Fruit fly (Drosophila melanogaster): ENCODE measurements around the gene CG9981.

- TF ChIP-seq CG8478 (optimal IDR thresholded peaks at IDR 0.05) (no peak), usp (GFP tag; optimal IDR thresholded peaks at IDR 0.05) (no peak), pan (optimal IDR thresholded peaks at IDR 0.05) (no peak)
Measured at dm6 chrX:16358670-16359320, 46.1 kb downstream of the CG9981 start, which contains the start of the genes U2af50 and PIG-Q.

All from whole organism.